Fruit fly (Drosophila melanogaster) Kc167 (cell line): ENCODE measurements around the gene CG45218.

Source experiments
- Myc ChIP-seq: fragments of >200 bp; optimal IDR thresholded peaks from 2 replicates; lab custom pipeline; 2017; ENCODE audit warnings: missing external identifiers
- h ChIP-seq: fragments of >200 bp; optimal IDR thresholded peaks from 3 replicates; lab custom pipeline; 2018; ENCODE audit warnings: missing external identifiers
- psq ChIP-seq: fragments of >200 bp; optimal IDR thresholded peaks from 2 replicates; lab custom pipeline; 2017; ENCODE audit warnings: missing external identifiers

- TF ChIP-seq psq (lab: Kevin White, UChicago) (no peak), h (lab: Kevin White, UChicago) (no peak), Myc (lab: Kevin White, UChicago) (no peak)
Observed at dm6 chr3R:15268856-15269255, 21.7 kb downstream of the CG45218 start.
